Worm (Caenorhabditis elegans) whole organism, mixed stage, embryonic: ENCODE results near the gene spin-1.
"Not testable (repeated sequence)": the region's sequence is repeated elsewhere in the genome, so short reads cannot be mapped to it uniquely, and the experiment has no call there.

Experiments
- M03D4.4 ChIP-seq: sonication (generic microtip); optimal IDR thresholded peaks from 2 replicates; lab custom pipeline; 2017; ENCODE audit warnings: mild to moderate bottlenecking, missing genetic modification characterization, missing compliant biosample characterization
- blmp-1 ChIP-seq: fragments of 150-350 bp; optimal IDR thresholded peaks from 2 replicates; lab custom pipeline; 2014; ENCODE audit warnings: missing biosample characterization, missing genetic modification characterization
- ceh-39 ChIP-seq: fragments of 150-350 bp; optimal IDR thresholded peaks from 2 replicates; lab custom pipeline; 2014; ENCODE audit warnings: missing biosample characterization, missing genetic modification characterization
- ceh-43 ChIP-seq: fragments of 200-800 bp; sonication (Bioruptor generic); optimal IDR thresholded peaks from 2 replicates; lab custom pipeline; 2018; ENCODE audit warnings: mild to moderate bottlenecking, missing genetic modification characterization, moderate library complexity, missing compliant biosample characterization
- ceh-83 ChIP-seq: fragments of 200-800 bp; sonication (Bioruptor generic); optimal IDR thresholded peaks from 2 replicates; lab custom pipeline; 2018; ENCODE audit warnings: mild to moderate bottlenecking, missing genetic modification characterization, missing compliant biosample characterization
- ces-1 ChIP-seq: fragments of 150-350 bp; optimal IDR thresholded peaks from 2 replicates; lab custom pipeline; 2014; ENCODE audit warnings: missing biosample characterization, missing genetic modification reagents, missing genetic modification characterization
- cnd-1 ChIP-seq: fragments of 200-800 bp; sonication (Bioruptor generic); optimal IDR thresholded peaks from 2 replicates; lab custom pipeline; 2018; ENCODE audit warnings: mild to moderate bottlenecking, missing genetic modification characterization, missing compliant biosample characterization
- drap-1 ChIP-seq: fragments of 200-800 bp; sonication (Bioruptor generic); optimal IDR thresholded peaks from 3 replicates; lab custom pipeline; 2018; ENCODE audit warnings: mild to moderate bottlenecking, missing genetic modification characterization, missing compliant biosample characterization
- elt-1 ChIP-seq: sonication (generic microtip); optimal IDR thresholded peaks from 2 replicates; lab custom pipeline; 2017; ENCODE audit warnings: missing genetic modification characterization, mild to moderate bottlenecking, missing compliant biosample characterization, antibody characterized with exemption, moderate library complexity, borderline replicate concordance; ENCODE audit not compliant: insufficient read depth
- elt-3 ChIP-seq: fragments of 150-350 bp; optimal IDR thresholded peaks from 2 replicates; lab custom pipeline; 2014; ENCODE audit warnings: missing biosample characterization, missing genetic modification characterization
- flh-1 ChIP-seq: fragments of 200-800 bp; sonication (Bioruptor generic); optimal IDR thresholded peaks from 2 replicates; lab custom pipeline; 2018; ENCODE audit warnings: mild to moderate bottlenecking, missing genetic modification characterization, moderate library complexity, missing compliant biosample characterization
- hlh-1 ChIP-seq: fragments of 150-350 bp; optimal IDR thresholded peaks from 2 replicates; lab custom pipeline; 2014; ENCODE audit warnings: missing biosample characterization, missing genetic modification reagents, missing genetic modification characterization
- lin-32 ChIP-seq: fragments of 200-800 bp; sonication (Bioruptor generic); optimal IDR thresholded peaks from 2 replicates; lab custom pipeline; 2018; ENCODE audit warnings: mild to moderate bottlenecking, missing genetic modification characterization, missing compliant biosample characterization
- lsy-2 ChIP-seq: fragments of 150-350 bp; optimal IDR thresholded peaks from 2 replicates; lab custom pipeline; 2014; ENCODE audit warnings: missing biosample characterization, missing genetic modification characterization
- mls-2 ChIP-seq: sonication (generic microtip); optimal IDR thresholded peaks from 2 replicates; lab custom pipeline; 2016; ENCODE audit warnings: mild to moderate bottlenecking, missing genetic modification characterization, moderate library complexity, missing compliant biosample characterization
- nhr-12 ChIP-seq: fragments of 150-350 bp; optimal IDR thresholded peaks from 2 replicates; lab custom pipeline; 2014; ENCODE audit warnings: missing biosample characterization, missing genetic modification characterization
- nhr-2 ChIP-seq: fragments of 150-350 bp; optimal IDR thresholded peaks from 2 replicates; lab custom pipeline; 2014; ENCODE audit warnings: missing biosample characterization, missing genetic modification characterization
- nhr-237 ChIP-seq: fragments of 150-350 bp; optimal IDR thresholded peaks from 2 replicates; lab custom pipeline; 2014; ENCODE audit warnings: missing biosample characterization, missing genetic modification characterization
- nhr-28 ChIP-seq: fragments of 150-350 bp; optimal IDR thresholded peaks from 2 replicates; lab custom pipeline; 2014; ENCODE audit warnings: missing biosample characterization, missing genetic modification characterization
- snpc-4 ChIP-seq: fragments of 150-350 bp; optimal IDR thresholded peaks from 2 replicates; lab custom pipeline; 2014; ENCODE audit warnings: missing biosample characterization, missing genetic modification characterization
- sptf-1 ChIP-seq: sonication (generic microtip); optimal IDR thresholded peaks from 2 replicates; lab custom pipeline; 2017; ENCODE audit warnings: mild to moderate bottlenecking, missing genetic modification characterization, moderate library complexity, missing compliant biosample characterization
- unc-120 ChIP-seq: sonication (generic microtip); optimal IDR thresholded peaks from 2 replicates; lab custom pipeline; 2017; ENCODE audit warnings: missing genetic modification characterization, missing compliant biosample characterization; ENCODE audit not compliant: poor library complexity, severe bottlenecking
- unc-62 ChIP-seq: fragments of 150-350 bp; optimal IDR thresholded peaks from 2 replicates; lab custom pipeline; 2014; ENCODE audit warnings: missing biosample characterization, missing genetic modification reagents, missing genetic modification characterization
- zip-8 ChIP-seq: fragments of 150-350 bp; optimal IDR thresholded peaks from 2 replicates; lab custom pipeline; 2014; ENCODE audit warnings: missing biosample characterization, missing genetic modification characterization

The spin-1 gene

DNA sequence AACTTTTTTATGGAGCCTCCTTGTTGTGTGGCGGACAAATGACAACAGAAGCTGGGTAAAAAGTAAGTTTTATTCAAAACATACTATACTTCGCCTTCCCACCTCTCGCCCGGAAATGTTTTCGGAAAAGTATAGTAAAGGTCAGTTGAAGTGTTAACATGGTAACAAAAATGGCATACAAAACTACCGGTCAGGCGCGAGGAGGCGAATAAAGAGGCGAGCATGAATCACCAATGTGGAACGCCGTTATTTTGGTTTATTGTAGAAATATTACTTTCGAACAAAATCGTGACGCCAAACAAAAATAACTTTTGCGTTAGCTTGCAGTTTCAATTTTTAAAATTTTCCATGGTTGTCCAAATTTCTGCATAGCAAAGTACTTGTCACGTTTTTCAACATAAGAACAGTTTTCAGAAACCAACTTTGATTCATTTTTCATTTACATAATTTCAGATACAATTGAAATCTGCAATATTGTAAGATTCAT is 2.8 kb downstream of the spin-1 start, which contains the start of gene C13C4.8:
TSS of gene C13C4.8 (plus strand) at position 437 of the 487 bp plus-strand sequence.
- no peak for TF ChIP-seq elt-1 (tag; lab: Kevin White, UChicago)
- no peak for TF ChIP-seq lin-32
- TF ChIP-seq cnd-1 (tag; lab: Kevin White, UChicago), result no peak
- no peak for TF ChIP-seq unc-120 (tag; lab: Kevin White, UChicago)
- no peak for TF ChIP-seq nhr-237 (tag; lab: Kevin White, UChicago)
- TF ChIP-seq ceh-83 (GFP tag; lab: Kevin White, UChicago), result no peak
- no peak for TF ChIP-seq unc-62 (GFP tag; lab: Kevin White, UChicago)
- TF ChIP-seq ces-1 (GFP tag; lab: Kevin White, UChicago), result no peak
- TF ChIP-seq mls-2 (tag; lab: Kevin White, UChicago), result no peak
- no peak for TF ChIP-seq flh-1 (GFP tag; lab: Kevin White, UChicago)
- TF ChIP-seq drap-1 (GFP tag; lab: Kevin White, UChicago), result no peak
- no peak for TF ChIP-seq hlh-1 (tag; lab: Kevin White, UChicago)
- no peak for TF ChIP-seq nhr-28 (tag; lab: Kevin White, UChicago)
- TF ChIP-seq blmp-1 (tag; lab: Kevin White, UChicago), result no peak
- no peak for TF ChIP-seq snpc-4
- TF ChIP-seq nhr-2, result no peak
- TF ChIP-seq ceh-39 (tag; lab: Kevin White, UChicago), result no peak
- no peak for TF ChIP-seq sptf-1
- TF ChIP-seq, all 35 proteins: peak for 0

ce11 chrV:12120381-12120780 is 5.6 kb downstream of the spin-1 start, which contains the start of gene C13C4.7:
Gene C13C4.7, minus strand, starts transcription at chrV:12120481.
- TF ChIP-seq ceh-43 (GFP tag; lab: Kevin White, UChicago), result no peak
- TF ChIP-seq flh-1 (GFP tag; lab: Kevin White, UChicago), result no peak

DNA sequence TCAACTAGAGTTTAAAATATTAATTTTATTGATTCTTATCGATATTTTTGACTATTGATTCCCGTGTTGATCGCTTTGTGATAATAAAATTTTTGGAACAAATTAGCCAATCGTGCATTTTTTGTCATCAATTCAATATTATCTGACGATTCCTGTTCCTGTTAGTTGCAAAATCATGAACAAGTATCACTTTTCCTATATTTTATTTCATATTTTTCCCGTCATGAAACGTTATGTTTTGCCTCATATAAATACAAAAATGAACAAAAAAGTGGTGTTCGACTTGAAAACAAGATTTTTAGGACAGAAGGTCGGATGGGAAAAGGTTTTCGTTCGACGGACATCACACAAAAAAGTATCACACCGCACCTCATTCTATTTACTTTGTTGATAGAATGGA is 6.5 kb downstream of the spin-1 start, which contains the start of gene C13C4.6:
TSS of gene C13C4.6 (plus strand) at position 301 of the 400 bp plus-strand sequence.
- TF ChIP-seq M03D4.4 (no peak), ceh-39 (tag; lab: Kevin White, UChicago) (no peak), blmp-1 (tag; lab: Kevin White, UChicago) (no peak)
- TF ChIP-seq, all 35 proteins: peak for 0

- not testable (repeated sequence) for TF ChIP-seq ceh-43 (GFP tag; lab: Kevin White, UChicago); blmp-1 (tag; lab: Kevin White, UChicago); hlh-1 (tag; lab: Kevin White, UChicago)
These were observed 15.9 kb downstream of the spin-1 start, which contains the start of gene C27A7.6 for ce11 chrV:12130688-12131087. Gene C27A7.6, minus strand, starts transcription at chrV:12130788.

ce11 chrV:12131157-12131556 is 16.4 kb downstream of the spin-1 start, which contains the start of gene enpp-1:
Gene enpp-1, plus strand, starts transcription at chrV:12131457.
- TF ChIP-seq lsy-2, elt-3, elt-1 (tag; lab: Kevin White, UChicago): not testable (repeated sequence)

ce11 chrV:12137942-12138341 is 23.1 kb downstream of the spin-1 start:
- TF ChIP-seq snpc-4, result no peak
- TF ChIP-seq zip-8 (tag; lab: Kevin White, UChicago), result no peak
- TF ChIP-seq mls-2 (tag; lab: Kevin White, UChicago), result no peak
- TF ChIP-seq lsy-2 (tag; lab: Kevin White, UChicago), result no peak
- no peak for TF ChIP-seq drap-1 (GFP tag; lab: Kevin White, UChicago)

DNA sequence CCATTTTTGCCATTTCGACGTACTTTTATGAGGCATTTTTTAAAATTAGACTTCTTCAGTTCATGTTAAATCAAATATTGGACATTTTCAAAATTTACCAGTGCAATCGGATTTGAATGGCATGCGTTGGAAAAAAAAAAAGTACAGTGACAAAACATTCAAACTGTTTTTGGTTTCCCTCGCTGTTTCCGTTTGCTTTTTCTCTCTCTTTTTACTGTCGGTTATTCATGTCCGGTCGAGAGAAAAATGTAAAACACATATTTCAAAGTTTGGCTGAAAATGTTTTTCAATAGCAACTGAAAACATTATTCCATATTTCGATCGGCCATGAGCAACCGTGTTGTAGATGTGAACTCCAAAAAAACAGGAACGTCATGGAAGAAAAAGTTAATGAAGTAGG is 25.8 kb downstream of the spin-1 start, which contains the start of gene C27A7.3:
TSS of gene C27A7.3 (plus strand) at position 301 of the 400 bp plus-strand sequence.
- no peak for TF ChIP-seq nhr-12 (tag; lab: Kevin White, UChicago)
- no peak for TF ChIP-seq ceh-39 (tag; lab: Kevin White, UChicago)
